2 fruit fly cellular contexts compared by ENCODE assay signal in the genomic region with DNA sequence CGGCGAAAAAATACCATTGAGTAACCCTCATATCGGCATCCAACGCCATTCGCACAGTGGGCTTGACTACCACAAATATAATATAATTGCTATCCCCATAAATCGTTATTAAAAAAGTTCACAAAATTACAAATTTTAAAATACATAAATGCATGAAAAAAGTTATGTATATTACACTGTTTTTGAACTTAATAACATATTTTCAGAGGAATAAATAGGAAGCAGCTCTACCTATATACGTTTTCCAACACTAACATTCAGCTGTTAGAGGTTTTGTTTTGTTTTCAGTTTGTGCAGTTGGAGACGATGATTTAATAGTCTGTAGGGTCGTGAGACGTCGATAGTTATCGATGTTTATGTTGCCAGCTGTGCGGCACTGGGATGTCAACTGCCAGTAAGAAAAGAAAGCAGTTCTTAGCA.
TF ChIP-seq lines count a peak whose summit lies in the region.

Ino80 (minus strand) TSS at position 58 of the 420 bp plus-strand sequence.
Aptx (plus strand) TSS at position 360 of the 420 bp plus-strand sequence.

TF ChIP-seq in whole organism, embryonic, 481 proteins besides CTCF, POLR2A, EP300 and RAD21 (continued from another document and continues in another):
- TF ChIP-seq bowl (GFP tag; IDR thresholded peaks at IDR 0.05; lab: Robert Waterston, UW) = peak; percentile 64; the same call in 1 of the 2 replicates
- TF ChIP-seq chinmo (GFP tag; IDR thresholded peaks at IDR 0.05; lab: Robert Waterston, UW; ENCODE audit: partially characterized antibody) = peak; percentile 83; the same call in 3 of the 4 replicates
- TF ChIP-seq Myb (GFP tag; optimal IDR thresholded peaks at IDR 0.05; lab: Kevin White, UChicago) = peak; percentile 87
- peak; percentile 90; the same call in 1 of the 2 replicates for TF ChIP-seq Rx (GFP tag; IDR thresholded peaks at IDR 0.05; lab: Robert Waterston, UW)
- peak; percentile 93 for TF ChIP-seq CG18262 (tag; optimal IDR thresholded peaks at IDR 0.05; lab: Kevin White, UChicago)
- peak; percentile 90 for TF ChIP-seq CG11085 (GFP tag; IDR thresholded peaks at IDR 0.05; lab: Robert Waterston, UW)
- peak; percentile 87 for TF ChIP-seq gt (GFP tag; IDR thresholded peaks at IDR 0.05; lab: Robert Waterston, UW)
- peak; percentile 94 for TF ChIP-seq Mad (GFP tag; optimal IDR thresholded peaks at IDR 0.05; lab: Kevin White, UChicago)
- TF ChIP-seq CG16813 (GFP tag; IDR thresholded peaks at IDR 0.05; lab: Robert Waterston, UW; ENCODE audit: partially characterized antibody) = peak; percentile 97
- peak; percentile 93 for TF ChIP-seq grau (tag; optimal IDR thresholded peaks at IDR 0.05; lab: Kevin White, UChicago)
- peak; percentile 92 for TF ChIP-seq CG3281 (GFP tag; optimal IDR thresholded peaks at IDR 0.05; lab: Kevin White, UChicago)
- TF ChIP-seq CG6791 (GFP tag; IDR thresholded peaks at IDR 0.05; lab: Robert Waterston, UW; ENCODE audit: partially characterized antibody) = peak; percentile 95
- peak; percentile 59 for TF ChIP-seq CG10274 (GFP tag; optimal IDR thresholded peaks at IDR 0.05; lab: Kevin White, UChicago)
- TF ChIP-seq CG32772 (GFP tag; IDR thresholded peaks at IDR 0.05; lab: Robert Waterston, UW) = peak; percentile 95
- TF ChIP-seq CG2120 (GFP tag; optimal IDR thresholded peaks at IDR 0.05; lab: Kevin White, UChicago) = peak; percentile 98
- no peak for TF ChIP-seq abd-A (tag; optimal IDR thresholded peaks at IDR 0.05; lab: Kevin White, UChicago)
- TF ChIP-seq nerfin-2 (GFP tag; IDR thresholded peaks at IDR 0.05; lab: Robert Waterston, UW; ENCODE audit: partially characterized antibody) = peak; percentile 91
- peak; percentile 93 for TF ChIP-seq ken (GFP tag; IDR thresholded peaks at IDR 0.05; lab: Robert Waterston, UW)
- TF ChIP-seq amos (GFP tag; IDR thresholded peaks at IDR 0.05; lab: Robert Waterston, UW; ENCODE audit: partially characterized antibody) = peak; percentile 97
- peak; percentile 94 for TF ChIP-seq CG9727 (GFP tag; optimal IDR thresholded peaks at IDR 0.05; lab: Kevin White, UChicago)
- peak; percentile 41 to 61 for TF ChIP-seq tll (GFP tag; optimal IDR thresholded peaks at IDR 0.05; lab: Kevin White, UChicago)
- peak; percentile 92 for TF ChIP-seq CG4854 (GFP tag; optimal IDR thresholded peaks at IDR 0.05; lab: Kevin White, UChicago)
- TF ChIP-seq CG11560 (tag; IDR thresholded peaks at IDR 0.05; lab: Robert Waterston, UW) = peak; percentile 85
- TF ChIP-seq Dip2 (GFP tag; IDR thresholded peaks at IDR 0.05; lab: Robert Waterston, UW) = peak; percentile 49
- no peak for TF ChIP-seq odd (GFP tag; optimal IDR thresholded peaks at IDR 0.05; lab: Kevin White, UChicago)
- TF ChIP-seq CG7745 (tag; optimal IDR thresholded peaks at IDR 0.05; lab: Kevin White, UChicago) = no peak
- peak; percentile 97 for TF ChIP-seq Chrac-16 (GFP tag; optimal IDR thresholded peaks at IDR 0.05; lab: Kevin White, UChicago)
- TF ChIP-seq HmgD (GFP tag; optimal IDR thresholded peaks at IDR 0.05; lab: Kevin White, UChicago) = peak; percentile 50
- TF ChIP-seq CG31441 (GFP tag; IDR thresholded peaks at IDR 0.05; lab: Robert Waterston, UW) = no peak; the same call in 1 of the 2 replicates
- TF ChIP-seq aop (GFP tag; IDR thresholded peaks at IDR 0.05; lab: Robert Waterston, UW) = no peak
- TF ChIP-seq Jarid2 (GFP tag; optimal IDR thresholded peaks at IDR 0.05; lab: Kevin White, UChicago) = peak; percentile 58
- peak; percentile 92 for TF ChIP-seq kay (GFP tag; optimal IDR thresholded peaks at IDR 0.05; lab: Kevin White, UChicago)
- peak; percentile 93 for TF ChIP-seq Ada2b (GFP tag; IDR thresholded peaks at IDR 0.05; lab: Robert Waterston, UW)
- peak; percentile 96 for TF ChIP-seq CG16815 (GFP tag; optimal IDR thresholded peaks at IDR 0.05; lab: Kevin White, UChicago)
- TF ChIP-seq insv (GFP tag; optimal IDR thresholded peaks at IDR 0.05; lab: Kevin White, UChicago) = peak in 1 of 2 experiments; percentile 68
- TF ChIP-seq CG1647 (GFP tag; optimal IDR thresholded peaks at IDR 0.05; lab: Kevin White, UChicago) = peak; percentile 94
- no peak for TF ChIP-seq hth (optimal IDR thresholded peaks at IDR 0.05; lab: Kevin White, UChicago)
- TF ChIP-seq CG17612 (GFP tag; IDR thresholded peaks at IDR 0.05; lab: Robert Waterston, UW) = peak; percentile 75
- no peak for TF ChIP-seq B-H2 (GFP tag; optimal IDR thresholded peaks at IDR 0.05; lab: Kevin White, UChicago)
- TF ChIP-seq lov (optimal IDR thresholded peaks at IDR 0.05; lab: Kevin White, UChicago) = no peak
- peak; percentile 87 for TF ChIP-seq lov (GFP tag; IDR thresholded peaks at IDR 0.05; lab: Robert Waterston, UW)
- peak; percentile 92 for TF ChIP-seq Bteb2 (GFP tag; optimal IDR thresholded peaks at IDR 0.05; lab: Kevin White, UChicago)
- peak; percentile 94 for TF ChIP-seq Dip3 (GFP tag; optimal IDR thresholded peaks at IDR 0.05; lab: Kevin White, UChicago)
- no peak for TF ChIP-seq Kr (GFP tag; optimal IDR thresholded peaks at IDR 0.05; lab: Kevin White, UChicago)
- TF ChIP-seq trem (tag; optimal IDR thresholded peaks at IDR 0.05; lab: Kevin White, UChicago) = peak; percentile 93
- TF ChIP-seq pho (GFP tag; optimal IDR thresholded peaks at IDR 0.05; lab: Kevin White, UChicago) = peak; percentile 97
- TF ChIP-seq org-1 (GFP tag; optimal IDR thresholded peaks at IDR 0.05; lab: Kevin White, UChicago) = peak; percentile 84
- TF ChIP-seq Hr3 (GFP tag; optimal IDR thresholded peaks at IDR 0.05; lab: Kevin White, UChicago) = peak; percentile 97
- TF ChIP-seq Hr39 (optimal IDR thresholded peaks at IDR 0.05; lab: Kevin White, UChicago) = no peak
- peak; percentile 94 for TF ChIP-seq Sry-δ (GFP tag; optimal IDR thresholded peaks at IDR 0.05; lab: Kevin White, UChicago)
- TF ChIP-seq CG3726 (GFP tag; IDR thresholded peaks at IDR 0.05; lab: Robert Waterston, UW) = peak; percentile 91
- peak; percentile 94 for TF ChIP-seq tgo (GFP tag; IDR thresholded peaks at IDR 0.05; lab: Robert Waterston, UW)
- TF ChIP-seq CrebB (tag; optimal IDR thresholded peaks at IDR 0.05; lab: Kevin White, UChicago) = peak; percentile 82
- TF ChIP-seq pzg (GFP tag; optimal IDR thresholded peaks at IDR 0.05; lab: Kevin White, UChicago) = peak; percentile 77
- peak; percentile 76 for TF ChIP-seq Nf-YB (GFP tag; optimal IDR thresholded peaks at IDR 0.05; lab: Kevin White, UChicago)
- TF ChIP-seq CG17186 (GFP tag; optimal IDR thresholded peaks at IDR 0.05; lab: Kevin White, UChicago) = peak; percentile 78
- TF ChIP-seq CG30020 (tag; optimal IDR thresholded peaks at IDR 0.05; lab: Kevin White, UChicago) = peak; percentile 81
- TF ChIP-seq H2.0 (GFP tag; IDR thresholded peaks at IDR 0.05; lab: Robert Waterston, UW) = peak; percentile 89
- peak; percentile 81 for TF ChIP-seq disco-r (GFP tag; optimal IDR thresholded peaks at IDR 0.05; lab: Kevin White, UChicago)
- TF ChIP-seq Atf6 (GFP tag; IDR thresholded peaks at IDR 0.05; lab: Robert Waterston, UW) = peak; percentile 93
- 0 out of 2 replicates have a peak, but pooled peaks have one; percentile 42 for TF ChIP-seq CkIIα-i1 (GFP tag; IDR thresholded peaks at IDR 0.05; lab: Robert Waterston, UW)

TF ChIP-seq in whole organism, prepupa, 60 proteins besides CTCF, POLR2A, EP300 and RAD21 (continued from another document):
- TF ChIP-seq Met (GFP tag; optimal IDR thresholded peaks at IDR 0.05; lab: Kevin White, UChicago) (peak; percentile 94), CG6163 (GFP tag; IDR thresholded peaks at IDR 0.05; lab: Robert Waterston, UW) (peak; percentile 89), CG10631 (GFP tag; optimal IDR thresholded peaks at IDR 0.05; lab: Kevin White, UChicago) (peak; percentile 96), CG9139 (GFP tag; optimal IDR thresholded peaks at IDR 0.05; lab: Kevin White, UChicago) (peak; percentile 41), CG11762 (GFP tag; optimal IDR thresholded peaks at IDR 0.05; lab: Kevin White, UChicago; ENCODE audit: insufficient read depth) (peak; percentile 88), CG31627 (GFP tag; optimal IDR thresholded peaks at IDR 0.05; lab: Kevin White, UChicago) (peak; percentile 96), CG4318 (GFP tag; optimal IDR thresholded peaks at IDR 0.05; lab: Kevin White, UChicago) (peak; percentile 86), eg (GFP tag; IDR thresholded peaks at IDR 0.05; lab: Robert Waterston, UW) (peak; percentile 94), salr (GFP tag; optimal IDR thresholded peaks at IDR 0.05; lab: Kevin White, UChicago) (peak; percentile 81 to 91), Eip93F (GFP tag; optimal IDR thresholded peaks at IDR 0.05; lab: Kevin White, UChicago) (peak; percentile 10), CG6276 (GFP tag; optimal IDR thresholded peaks at IDR 0.05; lab: Kevin White, UChicago) (no peak)
